Fruit fly (Drosophila melanogaster) whole organism, embryonic: ENCODE measurements around the gene wwk.

Experiments
- Atf3 ChIP-seq: fragments of 200-800 bp; sonication (Bioruptor generic); optimal IDR thresholded peaks from 3 replicates; lab custom pipeline; 2016; ENCODE audit warnings: missing biosample characterization, missing genetic modification characterization
- B-H1 ChIP-seq: fragments of 200-800 bp; sonication (Bioruptor generic); IDR thresholded peaks from 3 replicates; pipeline ENCODE4 v1.3.6; 2022; ENCODE audit warnings: missing biosample characterization, missing genetic modification characterization
- CG10147 ChIP-seq: fragments of 200-800 bp; sonication (Bioruptor generic); optimal IDR thresholded peaks from 2 replicates; lab custom pipeline; 2019; ENCODE audit warnings: missing biosample characterization, mild to moderate bottlenecking, missing genetic modification characterization, moderate library complexity
- CG10366 ChIP-seq: fragments of 200-800 bp; sonication (Bioruptor generic); IDR thresholded peaks from 2 replicates; pipeline ENCODE4 v1.3.6; 2022; ENCODE audit warnings: missing biosample characterization, missing genetic modification characterization
- CG10654 ChIP-seq: fragments of 200-800 bp; sonication (Bioruptor generic); optimal IDR thresholded peaks from 2 replicates; lab custom pipeline; 2016; ENCODE audit warnings: missing biosample characterization, missing genetic modification characterization
- CG14014 ChIP-seq: fragments of 200-800 bp; sonication (Bioruptor generic); IDR thresholded peaks from 2 replicates; pipeline ENCODE4 v1.3.6; 2022; ENCODE audit warnings: missing biosample characterization, missing genetic modification characterization
- CG1603 ChIP-seq: fragments of 200-800 bp; sonication (Bioruptor generic); optimal IDR thresholded peaks from 2 replicates; lab custom pipeline; 2019; ENCODE audit warnings: missing biosample characterization, mild to moderate bottlenecking, missing genetic modification characterization, moderate library complexity
- CG17568 ChIP-seq: fragments of 200-800 bp; sonication (Bioruptor generic); optimal IDR thresholded peaks from 2 replicates; lab custom pipeline; 2018; ENCODE audit warnings: missing biosample characterization, mild to moderate bottlenecking, missing genetic modification characterization, moderate library complexity
- CG2116 ChIP-seq: fragments of 200-800 bp; sonication (Bioruptor generic); optimal IDR thresholded peaks from 3 replicates; lab custom pipeline; 2018; ENCODE audit warnings: missing biosample characterization, mild to moderate bottlenecking, missing genetic modification characterization
- CG2120 ChIP-seq: fragments of 200-800 bp; sonication (Bioruptor generic); optimal IDR thresholded peaks from 3 replicates; lab custom pipeline; 2016; ENCODE audit warnings: missing biosample characterization, missing genetic modification characterization
- CG2889 ChIP-seq: fragments of 200-800 bp; sonication (Bioruptor generic); IDR thresholded peaks from 3 replicates; pipeline ENCODE4 v1.3.6; 2022; ENCODE audit warnings: missing biosample characterization, missing genetic modification characterization
- CG34422 ChIP-seq: fragments of 200-800 bp; sonication (Bioruptor generic); IDR thresholded peaks from 3 replicates; pipeline ENCODE4 v1.3.6; 2022; ENCODE audit warnings: missing biosample characterization, missing genetic modification characterization
- CG4820 ChIP-seq: fragments of 200-800 bp; sonication (Bioruptor generic); optimal IDR thresholded peaks from 3 replicates; lab custom pipeline; 2016; ENCODE audit warnings: missing biosample characterization, missing genetic modification characterization
- CG4854 ChIP-seq: fragments of 200-800 bp; sonication (Bioruptor generic); optimal IDR thresholded peaks from 2 replicates; lab custom pipeline; 2016; ENCODE audit warnings: missing biosample characterization, missing genetic modification characterization, inconsistent platforms
- CG5953 ChIP-seq: fragments of 200-800 bp; sonication (Bioruptor generic); IDR thresholded peaks from 2 replicates; pipeline ENCODE4 v1.3.6; 2022; ENCODE audit warnings: missing biosample characterization, missing genetic modification characterization
- CG6854 ChIP-seq: fragments of 200-800 bp; sonication (Bioruptor generic); optimal IDR thresholded peaks from 3 replicates; lab custom pipeline; 2017; ENCODE audit warnings: missing biosample characterization, mild to moderate bottlenecking, missing genetic modification characterization
- CG7987 ChIP-seq: fragments of 200-800 bp; sonication (Bioruptor generic); optimal IDR thresholded peaks from 2 replicates; lab custom pipeline; 2018; ENCODE audit warnings: missing biosample characterization, mild to moderate bottlenecking, missing genetic modification characterization, moderate library complexity
- CG8924 ChIP-seq: fragments of 200-800 bp; optimal IDR thresholded peaks from 3 replicates; lab custom pipeline; 2019; ENCODE audit warnings: missing biosample characterization, mild to moderate bottlenecking, missing genetic modification characterization, moderate library complexity
- CG9215 ChIP-seq: fragments of 200-800 bp; sonication (Bioruptor generic); IDR thresholded peaks from 2 replicates; pipeline ENCODE4 v1.3.6; 2022; ENCODE audit warnings: missing biosample characterization, missing genetic modification characterization
- CG9727 ChIP-seq: fragments of 200-800 bp; sonication (Bioruptor generic); optimal IDR thresholded peaks from 3 replicates; lab custom pipeline; 2017; ENCODE audit warnings: missing biosample characterization, mild to moderate bottlenecking, missing genetic modification characterization
- CG9876 ChIP-seq: fragments of 200-800 bp; sonication (Bioruptor generic); optimal IDR thresholded peaks from 2 replicates; lab custom pipeline; 2016; ENCODE audit warnings: missing biosample characterization, missing genetic modification characterization
- CkIIα-i1 ChIP-seq: fragments of 200-800 bp; sonication (Bioruptor generic); IDR thresholded peaks from 2 replicates; pipeline ENCODE4 v1.3.6; 2022; ENCODE audit warnings: missing biosample characterization, missing genetic modification characterization
- CoRest ChIP-seq: fragments of 200-800 bp; sonication (Bioruptor generic); optimal IDR thresholded peaks from 3 replicates; lab custom pipeline; 2018; ENCODE audit warnings: missing biosample characterization, mild to moderate bottlenecking, missing genetic modification characterization, moderate library complexity
- D19A ChIP-seq: fragments of 200-800 bp; optimal IDR thresholded peaks from 3 replicates; lab custom pipeline; 2019; ENCODE audit warnings: missing biosample characterization, mild to moderate bottlenecking, missing genetic modification characterization, moderate library complexity
- D19B ChIP-seq: fragments of 200-800 bp; sonication (Bioruptor generic); optimal IDR thresholded peaks from 2 replicates; lab custom pipeline; 2017; ENCODE audit warnings: missing biosample characterization, mild to moderate bottlenecking, missing genetic modification characterization
- Gug ChIP-seq: fragments of 200-800 bp; sonication (Bioruptor generic); IDR thresholded peaks from 4 replicates; pipeline ENCODE4 v1.3.6; 2022; ENCODE audit warnings: missing biosample characterization, missing genetic modification characterization
- HLH3B ChIP-seq: fragments of 200-800 bp; sonication (Bioruptor generic); IDR thresholded peaks from 2 replicates; pipeline ENCODE4 v1.3.6; 2022; ENCODE audit warnings: missing biosample characterization, missing genetic modification characterization
- HLH4C ChIP-seq: fragments of 200-800 bp; sonication (Bioruptor generic); IDR thresholded peaks from 3 replicates; pipeline ENCODE4 v1.3.6; 2022; ENCODE audit warnings: missing biosample characterization, missing genetic modification characterization; ENCODE audit not compliant: partially characterized antibody
- Hand ChIP-seq: fragments of 200-800 bp; sonication (Bioruptor generic); optimal IDR thresholded peaks from 2 replicates; lab custom pipeline; 2017; ENCODE audit warnings: mild to moderate bottlenecking, missing biosample characterization, missing genetic modification reagents, missing genetic modification characterization
- HmgZ ChIP-seq: fragments of 200-800 bp; sonication (Bioruptor generic); optimal IDR thresholded peaks from 2 replicates; lab custom pipeline; 2018; ENCODE audit warnings: missing biosample characterization, mild to moderate bottlenecking, missing genetic modification characterization
- Hr78 ChIP-seq, 2 experiments: fragments of 200-800 bp in 1 of 2; fragments of >200 bp in 1 of 2; sonication (Bioruptor generic) in 1 of 2; optimal IDR thresholded peaks; 2 replicates each; lab custom pipeline; 2017 to 2019; ENCODE audit warnings: missing biosample characterization in 2 of 2, missing genetic modification characterization in 2 of 2, mild to moderate bottlenecking in 1 of 2, moderate library complexity in 1 of 2
- Mes4 ChIP-seq: fragments of 200-800 bp; sonication (Bioruptor generic); optimal IDR thresholded peaks from 2 replicates; lab custom pipeline; 2016; ENCODE audit warnings: missing biosample characterization, missing genetic modification characterization
- Ravus ChIP-seq: fragments of 200-800 bp; sonication (Bioruptor generic); IDR thresholded peaks from 2 replicates; pipeline ENCODE4 v1.3.6; 2022; ENCODE audit warnings: missing biosample characterization, missing genetic modification characterization
- Side ChIP-seq: fragments of 200-800 bp; sonication (Bioruptor generic); optimal IDR thresholded peaks from 2 replicates; lab custom pipeline; 2016; ENCODE audit warnings: missing biosample characterization, missing genetic modification characterization
- ab ChIP-seq: fragments of 200-800 bp; sonication (Bioruptor generic); optimal IDR thresholded peaks from 2 replicates; lab custom pipeline; 2016; ENCODE audit warnings: missing biosample characterization, missing genetic modification characterization
- ac ChIP-seq: fragments of 200-800 bp; sonication (Bioruptor generic); optimal IDR thresholded peaks from 3 replicates; lab custom pipeline; 2017; ENCODE audit warnings: missing biosample characterization, mild to moderate bottlenecking, missing genetic modification characterization
- bsh ChIP-seq, 2 experiments: fragments of 200-800 bp; sonication (Bioruptor generic); optimal IDR thresholded peaks; 2 replicates each; lab custom pipeline; 2017 to 2018; ENCODE audit warnings: mild to moderate bottlenecking in 2 of 2, missing biosample characterization in 2 of 2, missing genetic modification characterization in 2 of 2, moderate library complexity in 1 of 2
- btn ChIP-seq: fragments of 200-800 bp; sonication (Bioruptor generic); optimal IDR thresholded peaks from 2 replicates; lab custom pipeline; 2016; ENCODE audit warnings: missing biosample characterization, missing genetic modification characterization
- chm ChIP-seq: fragments of 200-800 bp; sonication (Bioruptor generic); IDR thresholded peaks from 2 replicates; pipeline ENCODE4 v1.3.6; 2022; ENCODE audit warnings: missing biosample characterization, missing genetic modification characterization
- dysf ChIP-seq: fragments of 200-800 bp; sonication (Bioruptor generic); IDR thresholded peaks from 3 replicates; pipeline ENCODE4 v1.3.6; 2022; ENCODE audit warnings: missing biosample characterization, missing genetic modification characterization
- esg ChIP-seq: fragments of 200-800 bp; sonication (Bioruptor generic); conservative IDR thresholded peaks from 2 replicates; pipeline ENCODE4 v1.3.6; 2022; ENCODE audit warnings: missing biosample characterization, missing genetic modification characterization
- gfzf ChIP-seq: fragments of 200-800 bp; sonication (Bioruptor generic); optimal IDR thresholded peaks from 2 replicates; lab custom pipeline; 2016; ENCODE audit warnings: missing biosample characterization, mild to moderate bottlenecking, missing genetic modification characterization, moderate library complexity
- hbn ChIP-seq: fragments of 200-800 bp; sonication (Bioruptor generic); IDR thresholded peaks from 2 replicates; pipeline ENCODE4 v1.3.6; 2022; ENCODE audit warnings: missing biosample characterization, missing genetic modification characterization; ENCODE audit not compliant: partially characterized antibody
- kah ChIP-seq: fragments of 200-800 bp; sonication (Bioruptor generic); optimal IDR thresholded peaks from 2 replicates; lab custom pipeline; 2018; ENCODE audit warnings: missing biosample characterization, mild to moderate bottlenecking, missing genetic modification characterization
- nmo ChIP-seq: fragments of 200-800 bp; sonication (Bioruptor generic); optimal IDR thresholded peaks from 2 replicates; lab custom pipeline; 2018; ENCODE audit warnings: missing biosample characterization, mild to moderate bottlenecking, missing genetic modification characterization, moderate library complexity
- onecut ChIP-seq: fragments of 200-800 bp; sonication (Bioruptor generic); IDR thresholded peaks from 2 replicates; pipeline ENCODE4 v1.3.6; 2022; ENCODE audit warnings: missing biosample characterization, missing genetic modification characterization
- schlank ChIP-seq: fragments of 200-800 bp; sonication (Bioruptor generic); optimal IDR thresholded peaks from 2 replicates; lab custom pipeline; 2018; ENCODE audit warnings: missing biosample characterization, mild to moderate bottlenecking, missing genetic modification characterization
- sim ChIP-seq: fragments of 200-800 bp; sonication (Bioruptor generic); IDR thresholded peaks from 2 replicates; pipeline ENCODE4 v1.3.6; 2022; ENCODE audit warnings: missing biosample characterization, missing genetic modification characterization
- tna ChIP-seq: fragments of 200-800 bp; sonication (Bioruptor generic); IDR thresholded peaks from 2 replicates; pipeline ENCODE4 v1.3.6; 2022; ENCODE audit warnings: missing biosample characterization, missing genetic modification characterization; ENCODE audit not compliant: partially characterized antibody
- trem ChIP-seq: fragments of 200-800 bp; optimal IDR thresholded peaks from 3 replicates; lab custom pipeline; 2019; ENCODE audit warnings: missing biosample characterization, mild to moderate bottlenecking, missing genetic modification characterization, moderate library complexity
- vfl ChIP-seq: fragments of 200-800 bp; sonication (Bioruptor generic); optimal IDR thresholded peaks from 2 replicates; lab custom pipeline; 2016; ENCODE audit warnings: missing biosample characterization, missing genetic modification characterization

Gene wwk

DNA sequence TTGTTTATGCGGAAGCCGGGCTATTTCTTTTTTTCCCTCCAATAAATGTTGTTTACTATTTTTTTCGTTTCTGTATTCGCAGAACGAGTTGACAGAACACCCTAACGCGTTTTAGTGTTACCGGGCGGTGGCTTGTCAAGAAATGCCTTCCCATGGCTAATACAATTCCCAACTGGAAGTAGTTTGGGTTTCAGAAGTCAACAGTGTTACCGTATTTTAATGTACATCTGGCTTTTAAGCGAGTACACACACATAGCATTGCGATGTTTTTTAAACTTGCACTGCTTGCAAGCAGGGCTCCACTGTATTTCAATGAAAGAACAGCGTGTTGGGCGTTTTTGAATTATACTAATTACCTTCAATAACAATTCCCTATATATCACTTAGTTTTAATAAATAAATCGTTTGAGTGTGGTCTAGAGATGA is 14.0 kb upstream of the wwk start, which contains the start of gene TfIIS (continued):
- TF ChIP-seq nmo (peak; percentile 56), sim (0 out of 2 replicates have a peak, but pooled peaks have one; percentile 28), schlank (no peak), CG2889 (GFP tag; lab: Robert Waterston, UW) (no peak), HLH3B (GFP tag; lab: Robert Waterston, UW) (no peak), CG1603 (tag; lab: Kevin White, UChicago) (peak; percentile 88), bsh (GFP tag; optimal IDR thresholded peaks at IDR 0.05; lab: Kevin White, UChicago) (no peak), CG14014 (GFP tag; lab: Robert Waterston, UW) (no peak), CG10366 (GFP tag; lab: Robert Waterston, UW) (no peak), dysf (no peak), chm (GFP tag; lab: Robert Waterston, UW) (no peak), CG8924 (tag; lab: Kevin White, UChicago) (no peak), CG34422 (GFP tag; lab: Robert Waterston, UW) (peak; percentile 54; the same call in 2 of the 3 replicates), CG6854 (GFP tag; lab: Kevin White, UChicago) (no peak), vfl (GFP tag; lab: Kevin White, UChicago) (no peak), CG9876 (GFP tag; lab: Kevin White, UChicago) (no peak), Mes4 (GFP tag; lab: Kevin White, UChicago) (no peak), CG9727 (GFP tag; lab: Kevin White, UChicago) (no peak), D19B (no peak), onecut (no peak), btn (no peak), CG2116 (GFP tag; lab: Kevin White, UChicago) (peak; percentile 30), CG10654 (GFP tag; lab: Kevin White, UChicago) (no peak), hbn (GFP tag; lab: Robert Waterston, UW) (peak; percentile 33; the same call in 1 of the 2 replicates), Ravus (GFP tag; lab: Robert Waterston, UW) (no peak), trem (tag; lab: Kevin White, UChicago) (peak; percentile 75), D19A (tag; lab: Kevin White, UChicago) (no peak), HmgZ (tag; lab: Kevin White, UChicago) (peak; percentile 90), CG7987 (GFP tag; lab: Kevin White, UChicago) (no peak), Atf3 (GFP tag; lab: Kevin White, UChicago) (no peak), gfzf (GFP tag; lab: Kevin White, UChicago) (peak; percentile 99), CG17568 (GFP tag; lab: Kevin White, UChicago) (peak; percentile 97), kah (GFP tag; lab: Kevin White, UChicago) (no peak), Hr78 (GFP tag; optimal IDR thresholded peaks at IDR 0.05; lab: Kevin White, UChicago) (no peak), tna (no peak), HLH4C (GFP tag; lab: Robert Waterston, UW) (no peak), CG4820 (GFP tag; lab: Kevin White, UChicago) (no peak), CG10147 (no peak), CG2120 (peak; percentile 37), esg (no peak), Side (GFP tag; lab: Kevin White, UChicago) (no peak), B-H1 (GFP tag; lab: Robert Waterston, UW) (no peak), ac (no peak), CG5953 (GFP tag; lab: Robert Waterston, UW) (no peak), Gug (GFP tag; lab: Robert Waterston, UW) (no peak), CoRest (peak; percentile 55), CG9215 (GFP tag; lab: Robert Waterston, UW) (no peak), Hand (GFP tag; lab: Kevin White, UChicago) (no peak), ab (GFP tag; lab: Kevin White, UChicago) (no peak), CkIIα-i1 (GFP tag; lab: Robert Waterston, UW) (no peak), CG4854 (GFP tag; lab: Kevin White, UChicago) (no peak)
